Worm (Caenorhabditis elegans) whole organism, midembryonic: ENCODE measurements around the gene unc-25.

Experiments used
- flt-1 ChIP-seq: fragments of 200-800 bp; sonication (Bioruptor generic); IDR thresholded peaks from 2 replicates; pipeline ENCODE4 v1.3.6; 2022; ENCODE audit warnings: missing genetic modification characterization, missing compliant biosample characterization
- klf-2 ChIP-seq: fragments of 200-800 bp; sonication (Bioruptor generic); conservative IDR thresholded peaks from 2 replicates; pipeline ENCODE4 v1.3.6; 2022; ENCODE audit warnings: missing genetic modification reagents, missing genetic modification characterization, missing compliant biosample characterization
- med-1 ChIP-seq: sonication (generic microtip); optimal IDR thresholded peaks from 2 replicates; lab custom pipeline; 2017; ENCODE audit warnings: missing genetic modification characterization, mild to moderate bottlenecking, missing compliant biosample characterization, antibody characterized with exemption, missing genetic modification reagents; ENCODE audit not compliant: insufficient read depth
- ref-1 ChIP-seq: fragments of 200-800 bp; sonication (Bioruptor generic); conservative IDR thresholded peaks from 2 replicates; pipeline ENCODE4 v1.3.6; 2022; ENCODE audit warnings: missing genetic modification reagents, missing genetic modification characterization, missing compliant biosample characterization
- ztf-23 ChIP-seq: fragments of 200-800 bp; sonication (Bioruptor generic); IDR thresholded peaks from 2 replicates; pipeline ENCODE4 v1.3.6; 2022; ENCODE audit warnings: missing genetic modification reagents, missing genetic modification characterization, missing compliant biosample characterization

- no peak for TF ChIP-seq med-1
- TF ChIP-seq ref-1 (GFP tag; lab: Robert Waterston, UW) = no peak
- no peak for TF ChIP-seq flt-1
- no peak for TF ChIP-seq klf-2 (GFP tag; lab: Robert Waterston, UW)
- no peak for TF ChIP-seq ztf-23 (GFP tag; lab: Robert Waterston, UW)
Measured at ce11 chrIII:12942307-12942706, at the start of gene unc-25.
